Fruit fly (Drosophila melanogaster) whole organism, embryonic: ENCODE data around the gene Cpr31A.

Experiments used
- ATbp ChIP-seq: fragments of 200-800 bp; sonication (Bioruptor generic); optimal IDR thresholded peaks from 2 replicates; lab custom pipeline; 2017; ENCODE audit warnings: missing biosample characterization, mild to moderate bottlenecking, missing genetic modification characterization, missing genetic modification reagents
- CG10462 ChIP-seq: fragments of 200-800 bp; sonication (Bioruptor generic); optimal IDR thresholded peaks from 2 replicates; lab custom pipeline; 2016; ENCODE audit warnings: missing biosample characterization, missing genetic modification characterization
- CG10654 ChIP-seq: fragments of 200-800 bp; sonication (Bioruptor generic); optimal IDR thresholded peaks from 2 replicates; lab custom pipeline; 2016; ENCODE audit warnings: missing biosample characterization, missing genetic modification characterization
- CG12104 ChIP-seq: fragments of 200-800 bp; sonication (Bioruptor generic); optimal IDR thresholded peaks from 3 replicates; lab custom pipeline; 2016; ENCODE audit warnings: missing biosample characterization, missing genetic modification characterization
- CG12236 ChIP-seq: fragments of 200-800 bp; sonication (Bioruptor generic); optimal IDR thresholded peaks from 2 replicates; lab custom pipeline; 2016; ENCODE audit warnings: missing biosample characterization, missing genetic modification characterization
- CG12769 ChIP-seq: fragments of 200-800 bp; sonication (Bioruptor generic); optimal IDR thresholded peaks from 2 replicates; lab custom pipeline; 2019; ENCODE audit warnings: missing biosample characterization, mild to moderate bottlenecking, missing genetic modification characterization, moderate library complexity
- CG17568 ChIP-seq: fragments of 200-800 bp; sonication (Bioruptor generic); optimal IDR thresholded peaks from 2 replicates; lab custom pipeline; 2018; ENCODE audit warnings: missing biosample characterization, mild to moderate bottlenecking, missing genetic modification characterization, moderate library complexity
- CG1792 ChIP-seq: fragments of 200-800 bp; sonication (Bioruptor generic); optimal IDR thresholded peaks from 2 replicates; lab custom pipeline; 2016; ENCODE audit warnings: missing biosample characterization, missing genetic modification characterization
- CG2712 ChIP-seq: fragments of 200-800 bp; optimal IDR thresholded peaks from 3 replicates; lab custom pipeline; 2019; ENCODE audit warnings: missing biosample characterization, mild to moderate bottlenecking, missing genetic modification characterization, moderate library complexity
- CG30020 ChIP-seq: fragments of 200-800 bp; optimal IDR thresholded peaks from 2 replicates; lab custom pipeline; 2019; ENCODE audit warnings: missing biosample characterization, mild to moderate bottlenecking, missing genetic modification characterization, moderate library complexity
- CG32532 ChIP-seq: fragments of 200-800 bp; sonication (Bioruptor generic); IDR thresholded peaks from 2 replicates; pipeline ENCODE4 v1.3.6; 2022; ENCODE audit warnings: missing biosample characterization, missing genetic modification characterization
- CG4424 ChIP-seq: fragments of 200-800 bp; sonication (Bioruptor generic); optimal IDR thresholded peaks from 3 replicates; lab custom pipeline; 2016; ENCODE audit warnings: missing biosample characterization, missing genetic modification characterization
- CG4707 ChIP-seq: fragments of 200-800 bp; sonication (Bioruptor generic); optimal IDR thresholded peaks from 2 replicates; lab custom pipeline; 2018; ENCODE audit warnings: missing biosample characterization, mild to moderate bottlenecking, missing genetic modification characterization, moderate library complexity
- CG4730 ChIP-seq: fragments of 200-800 bp; sonication (Bioruptor generic); IDR thresholded peaks from 2 replicates; pipeline ENCODE4 v1.3.6; 2022; ENCODE audit warnings: missing biosample characterization, missing genetic modification characterization
- CG6254 ChIP-seq: fragments of 200-800 bp; sonication (Bioruptor generic); optimal IDR thresholded peaks from 3 replicates; lab custom pipeline; 2017; ENCODE audit warnings: mild to moderate bottlenecking, missing biosample characterization, missing genetic modification reagents, missing genetic modification characterization
- CG6791 ChIP-seq: fragments of 200-800 bp; sonication (Bioruptor generic); IDR thresholded peaks from 3 replicates; pipeline ENCODE4 v1.3.6; 2022; ENCODE audit warnings: missing biosample characterization, missing genetic modification characterization; ENCODE audit not compliant: partially characterized antibody
- CG7745 ChIP-seq: fragments of 200-800 bp; sonication (Bioruptor generic); optimal IDR thresholded peaks from 2 replicates; lab custom pipeline; 2018; ENCODE audit warnings: missing biosample characterization, mild to moderate bottlenecking, missing genetic modification characterization, moderate library complexity
- CG7786 ChIP-seq: fragments of 200-800 bp; sonication (Bioruptor generic); optimal IDR thresholded peaks from 2 replicates; lab custom pipeline; 2016; ENCODE audit warnings: missing biosample characterization, missing genetic modification characterization
- CG9797 ChIP-seq: fragments of 200-800 bp; sonication (Bioruptor generic); optimal IDR thresholded peaks from 3 replicates; lab custom pipeline; 2018; ENCODE audit warnings: missing biosample characterization, mild to moderate bottlenecking, missing genetic modification characterization
- CG9932 ChIP-seq: fragments of 200-800 bp; sonication (Bioruptor generic); IDR thresholded peaks from 2 replicates; pipeline ENCODE4 v1.3.6; 2022; ENCODE audit warnings: missing biosample characterization, missing genetic modification characterization
- Drgx ChIP-seq: fragments of 200-800 bp; sonication (Bioruptor generic); IDR thresholded peaks from 2 replicates; pipeline ENCODE4 v1.3.6; 2022; ENCODE audit warnings: missing biosample characterization, missing genetic modification characterization
- Fer1 ChIP-seq: fragments of 200-800 bp; sonication (Bioruptor generic); optimal IDR thresholded peaks from 2 replicates; lab custom pipeline; 2017; ENCODE audit warnings: missing biosample characterization, mild to moderate bottlenecking, missing genetic modification characterization
- Fer3 ChIP-seq: fragments of 200-800 bp; sonication (Bioruptor generic); optimal IDR thresholded peaks from 2 replicates; lab custom pipeline; 2018; ENCODE audit warnings: missing biosample characterization, mild to moderate bottlenecking, missing genetic modification characterization, moderate library complexity
- HLH54F ChIP-seq: fragments of 200-800 bp; sonication (Bioruptor generic); optimal IDR thresholded peaks from 3 replicates; lab custom pipeline; 2016; ENCODE audit warnings: missing biosample characterization, missing genetic modification characterization
- Nf-YA ChIP-seq: fragments of 200-800 bp; sonication (Bioruptor generic); IDR thresholded peaks from 2 replicates; pipeline ENCODE4 v1.3.6; 2022; ENCODE audit warnings: missing biosample characterization, missing genetic modification characterization
- Opbp ChIP-seq: fragments of 200-800 bp; sonication (Bioruptor generic); IDR thresholded peaks from 3 replicates; pipeline ENCODE4 v1.3.6; 2022; ENCODE audit warnings: missing biosample characterization, missing genetic modification characterization; ENCODE audit not compliant: partially characterized antibody
- Sox102F ChIP-seq: fragments of 200-800 bp; sonication (Bioruptor generic); optimal IDR thresholded peaks from 2 replicates; lab custom pipeline; 2018; ENCODE audit warnings: missing biosample characterization, mild to moderate bottlenecking, missing genetic modification characterization, moderate library complexity
- Sry-β ChIP-seq: fragments of 200-800 bp; sonication (Bioruptor generic); optimal IDR thresholded peaks from 2 replicates; lab custom pipeline; 2018; ENCODE audit warnings: missing biosample characterization, mild to moderate bottlenecking, missing genetic modification characterization, moderate library complexity
- ac ChIP-seq: fragments of 200-800 bp; sonication (Bioruptor generic); optimal IDR thresholded peaks from 3 replicates; lab custom pipeline; 2017; ENCODE audit warnings: missing biosample characterization, mild to moderate bottlenecking, missing genetic modification characterization
- bsh ChIP-seq, 2 experiments: fragments of 200-800 bp; sonication (Bioruptor generic); optimal IDR thresholded peaks; 2 replicates each; lab custom pipeline; 2017 to 2018; ENCODE audit warnings: mild to moderate bottlenecking in 2 of 2, missing biosample characterization in 2 of 2, missing genetic modification characterization in 2 of 2, moderate library complexity in 1 of 2
- chinmo ChIP-seq: fragments of 200-800 bp; sonication (Bioruptor generic); IDR thresholded peaks from 4 replicates; pipeline ENCODE4 v1.3.6; 2022; ENCODE audit warnings: missing biosample characterization, missing genetic modification characterization; ENCODE audit not compliant: partially characterized antibody
- corto ChIP-seq: fragments of 200-800 bp; sonication (Bioruptor generic); optimal IDR thresholded peaks from 2 replicates; lab custom pipeline; 2016; ENCODE audit warnings: missing biosample characterization, mild to moderate bottlenecking, missing genetic modification characterization, moderate library complexity
- dysf ChIP-seq: fragments of 200-800 bp; sonication (Bioruptor generic); IDR thresholded peaks from 3 replicates; pipeline ENCODE4 v1.3.6; 2022; ENCODE audit warnings: missing biosample characterization, missing genetic modification characterization
- fd3F ChIP-seq: fragments of 200-800 bp; sonication (Bioruptor generic); optimal IDR thresholded peaks from 2 replicates; lab custom pipeline; 2018; ENCODE audit warnings: missing biosample characterization, mild to moderate bottlenecking, missing genetic modification characterization, moderate library complexity
- ftz-f1 ChIP-seq: fragments of 200-800 bp; sonication (Bioruptor generic); optimal IDR thresholded peaks from 2 replicates; lab custom pipeline; 2016; ENCODE audit warnings: missing biosample characterization, missing genetic modification characterization
- grau ChIP-seq: fragments of 200-800 bp; optimal IDR thresholded peaks from 3 replicates; lab custom pipeline; 2019; ENCODE audit warnings: missing biosample characterization, mild to moderate bottlenecking, missing genetic modification characterization, moderate library complexity
- gsb ChIP-seq: fragments of 200-800 bp; sonication (Bioruptor generic); IDR thresholded peaks from 2 replicates; pipeline ENCODE4 v1.3.6; 2022; ENCODE audit warnings: missing biosample characterization, missing genetic modification characterization
- jumu ChIP-seq: fragments of 200-800 bp; sonication (Bioruptor generic); optimal IDR thresholded peaks from 3 replicates; lab custom pipeline; 2016; ENCODE audit warnings: missing biosample characterization, missing genetic modification characterization
- lilli ChIP-seq: fragments of 200-800 bp; sonication (Bioruptor generic); optimal IDR thresholded peaks from 3 replicates; lab custom pipeline; 2016; ENCODE audit warnings: missing biosample characterization, missing genetic modification characterization
- lola ChIP-seq, 3 experiments: fragments of >200 bp in 2 of 3; fragments of 200-800 bp in 1 of 3; sonication (Bioruptor generic) in 1 of 3; optimal IDR thresholded peaks; 2 replicates each; lab custom pipeline; 2017 to 2019; ENCODE audit warnings: missing biosample characterization in 3 of 3, missing genetic modification characterization in 3 of 3, mild to moderate bottlenecking in 1 of 3, moderate library complexity in 1 of 3
- maf-S ChIP-seq: fragments of 200-800 bp; sonication (Bioruptor generic); optimal IDR thresholded peaks from 2 replicates; lab custom pipeline; 2016; ENCODE audit warnings: missing biosample characterization, missing genetic modification characterization
- mld ChIP-seq: fragments of 200-800 bp; sonication (Bioruptor generic); IDR thresholded peaks from 3 replicates; pipeline ENCODE4 v1.3.6; 2022; ENCODE audit warnings: missing biosample characterization, missing genetic modification characterization; ENCODE audit not compliant: partially characterized antibody
- pita ChIP-seq: fragments of 200-800 bp; sonication (Bioruptor generic); optimal IDR thresholded peaks from 2 replicates; lab custom pipeline; 2017; ENCODE audit warnings: missing biosample characterization, mild to moderate bottlenecking, missing genetic modification characterization
- sc ChIP-seq, 3 experiments: fragments of >200 bp in 2 of 3; fragments of 200-800 bp in 1 of 3; sonication (Bioruptor generic) in 1 of 3; optimal IDR thresholded peaks; 2 replicates in 2 of 3; 3 replicates in 1 of 3; lab custom pipeline; 2017; ENCODE audit warnings: mild to moderate bottlenecking in 1 of 3, missing biosample characterization in 1 of 3, missing genetic modification characterization in 1 of 3, missing genetic modification reagents in 1 of 3
- slbo ChIP-seq: fragments of 200-800 bp; sonication (Bioruptor generic); IDR thresholded peaks from 2 replicates; pipeline ENCODE4 v1.3.6; 2022; ENCODE audit warnings: missing biosample characterization, missing genetic modification characterization
- sna ChIP-seq: fragments of 200-800 bp; sonication (Bioruptor generic); IDR thresholded peaks from 2 replicates; pipeline ENCODE4 v1.3.6; 2022; ENCODE audit warnings: missing biosample characterization, missing genetic modification characterization; ENCODE audit not compliant: partially characterized antibody
- stc ChIP-seq: fragments of 200-800 bp; sonication (Bioruptor generic); IDR thresholded peaks from 2 replicates; pipeline ENCODE4 v1.3.6; 2022; ENCODE audit warnings: missing biosample characterization, missing genetic modification characterization
- sug ChIP-seq: fragments of 200-800 bp; optimal IDR thresholded peaks from 2 replicates; lab custom pipeline; 2019; ENCODE audit warnings: missing biosample characterization, mild to moderate bottlenecking, missing genetic modification characterization, moderate library complexity
- vnd ChIP-seq: fragments of 200-800 bp; sonication (Bioruptor generic); IDR thresholded peaks from 3 replicates; pipeline ENCODE4 v1.3.6; 2022; ENCODE audit warnings: missing biosample characterization, missing genetic modification characterization; ENCODE audit not compliant: partially characterized antibody
- yki ChIP-seq: fragments of >200 bp; optimal IDR thresholded peaks from 3 replicates; lab custom pipeline; 2018

The Cpr31A gene

DNA sequence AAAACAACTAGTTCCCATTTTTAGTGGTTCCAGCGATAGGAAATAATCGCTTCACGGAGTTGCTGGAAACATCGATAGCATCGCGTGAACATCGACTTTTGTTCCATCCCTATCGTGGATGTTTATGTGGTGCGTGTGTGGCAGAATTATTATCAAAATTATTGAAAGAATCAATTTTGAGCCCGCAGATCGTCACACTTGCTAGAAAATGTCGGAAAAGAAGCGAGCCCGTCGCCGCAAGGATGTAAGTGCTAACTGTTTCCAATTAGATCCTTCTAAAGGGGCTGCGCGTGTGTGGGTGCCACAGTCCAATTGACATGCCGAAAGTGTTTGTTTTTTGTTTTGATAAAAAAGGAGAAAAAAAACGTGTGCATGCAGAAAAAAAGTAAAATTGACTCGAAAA lies 44.7 kb upstream of the Cpr31A start, which contains the start of gene Trp1 (continued):
- TF ChIP-seq Opbp (GFP tag; lab: Robert Waterston, UW) = peak; percentile 97
- TF ChIP-seq CG9797 (GFP tag; lab: Kevin White, UChicago) = peak; percentile 15
- no peak for TF ChIP-seq CG4730 (GFP tag; lab: Robert Waterston, UW)
- TF ChIP-seq pita (GFP tag; lab: Kevin White, UChicago) = no peak
- no peak for TF ChIP-seq fd3F
- TF ChIP-seq sna (GFP tag; lab: Robert Waterston, UW) = peak; percentile 89
- TF ChIP-seq CG6254 (GFP tag; lab: Kevin White, UChicago) = no peak
- TF ChIP-seq bsh (GFP tag; optimal IDR thresholded peaks at IDR 0.05; lab: Kevin White, UChicago) = peak in 1 of 2 experiments; percentile 21
- peak; percentile 63 for TF ChIP-seq CG30020
- no peak for TF ChIP-seq HLH54F (GFP tag; lab: Kevin White, UChicago)
- no peak for TF ChIP-seq CG7786
- TF ChIP-seq CG10654 (GFP tag; lab: Kevin White, UChicago) = no peak
- no peak for TF ChIP-seq ftz-f1 (GFP tag; lab: Kevin White, UChicago)
- TF ChIP-seq yki (lab: Kevin White, UChicago) = no peak
- TF ChIP-seq lilli (GFP tag; lab: Kevin White, UChicago) = no peak
- no peak for TF ChIP-seq jumu (GFP tag; lab: Kevin White, UChicago)
- TF ChIP-seq CG9932 (GFP tag; lab: Robert Waterston, UW) = peak; percentile 47; the same call in 1 of the 2 replicates
- TF ChIP-seq ac (GFP tag; lab: Kevin White, UChicago) = no peak
- no peak for TF ChIP-seq CG7745 (tag; lab: Kevin White, UChicago)
- no peak for TF ChIP-seq Sry-β
- peak; percentile 94 for TF ChIP-seq vnd (GFP tag; lab: Robert Waterston, UW)
- TF ChIP-seq sc (optimal IDR thresholded peaks at IDR 0.05; lab: Kevin White, UChicago) = no peak
- TF ChIP-seq sc (GFP tag; optimal IDR thresholded peaks at IDR 0.05; lab: Kevin White, UChicago) = no peak
- no peak for TF ChIP-seq slbo
- TF ChIP-seq CG17568 = no peak
- no peak for TF ChIP-seq sug (tag; lab: Kevin White, UChicago)
- TF ChIP-seq lola (GFP tag; optimal IDR thresholded peaks at IDR 0.05; lab: Kevin White, UChicago) = no peak
- no peak for TF ChIP-seq CG12769 (tag; lab: Kevin White, UChicago)
- peak; percentile 11; the same call in 1 of the 2 replicates for TF ChIP-seq CG32532 (GFP tag; lab: Robert Waterston, UW)
- no peak for TF ChIP-seq Sox102F (GFP tag; lab: Kevin White, UChicago)
- no peak for TF ChIP-seq Fer3
- TF ChIP-seq dysf (GFP tag; lab: Robert Waterston, UW) = no peak
- no peak for TF ChIP-seq CG4707 (GFP tag; lab: Kevin White, UChicago)
- TF ChIP-seq ATbp (GFP tag; lab: Kevin White, UChicago) = no peak
- TF ChIP-seq gsb = no peak
- no peak for TF ChIP-seq Nf-YA (GFP tag; lab: Robert Waterston, UW)
- no peak for TF ChIP-seq CG4424 (GFP tag; lab: Kevin White, UChicago)
- peak; percentile 21; the same call in 1 of the 2 replicates for TF ChIP-seq Drgx
- TF ChIP-seq CG12104 (GFP tag; lab: Kevin White, UChicago) = no peak
- TF ChIP-seq CG10462 (GFP tag; lab: Kevin White, UChicago) = no peak
- TF ChIP-seq stc (GFP tag; lab: Robert Waterston, UW) = no peak
- TF ChIP-seq grau (tag; lab: Kevin White, UChicago) = peak; percentile 3
- TF ChIP-seq maf-S = no peak
- no peak for TF ChIP-seq Fer1 (GFP tag; lab: Kevin White, UChicago)
- peak; percentile 92 for TF ChIP-seq mld
- TF ChIP-seq CG2712 (tag; lab: Kevin White, UChicago) = no peak
- no peak for TF ChIP-seq CG12236 (GFP tag; lab: Kevin White, UChicago)
- TF ChIP-seq chinmo (GFP tag; lab: Robert Waterston, UW) = peak; percentile 80; the same call in 3 of the 4 replicates
- no peak for TF ChIP-seq corto (GFP tag; lab: Kevin White, UChicago)
- TF ChIP-seq CG1792 (GFP tag; lab: Kevin White, UChicago) = no peak
- peak; percentile 97 for TF ChIP-seq CG6791 (GFP tag; lab: Robert Waterston, UW)
